Worm (Caenorhabditis elegans): ENCODE results near the gene lron-3.

ce11 chrX:15509681-15510080, 48.1 kb downstream of the lron-3 start, which contains the start of gene eat-20:
- TF ChIP-seq him-1 (tag; optimal IDR thresholded peaks at IDR 0.05) (no peak), W03F9.2 (tag; optimal IDR thresholded peaks at IDR 0.05) (no peak), dao-5 (tag; optimal IDR thresholded peaks at IDR 0.05) (no peak)

Data from whole organism, L4/young adult.